Fruit fly (Drosophila melanogaster) whole organism, wandering third instar larva: ENCODE results near the gene GstZ2.
A peak's percentile ranks its signal among the peaks of the same experiment; 100 is the strongest.

ENCODE experiments used
- CG9705 ChIP-seq: fragments of 200-800 bp; sonication (Bioruptor generic); optimal IDR thresholded peaks from 2 replicates; lab custom pipeline; 2018; ENCODE audit warnings: missing biosample characterization, mild to moderate bottlenecking, missing genetic modification characterization
- CrebA ChIP-seq: fragments of 200-800 bp; sonication (Bioruptor generic); optimal IDR thresholded peaks from 2 replicates; lab custom pipeline; 2016; ENCODE audit warnings: missing biosample characterization, mild to moderate bottlenecking, missing genetic modification characterization, borderline replicate concordance
- Dfd ChIP-seq: fragments of >200 bp; optimal IDR thresholded peaks from 2 replicates; lab custom pipeline; 2017; ENCODE audit warnings: missing biosample characterization, missing genetic modification characterization
- Dif ChIP-seq: fragments of 200-275, 200-300 bp; sonication (Bioruptor generic); optimal IDR thresholded peaks from 2 replicates; lab custom pipeline; 2018; ENCODE audit warnings: missing biosample characterization, missing genetic modification characterization; ENCODE audit not compliant: partially characterized antibody
- GATAd ChIP-seq: sonication (Bioruptor generic); optimal IDR thresholded peaks from 2 replicates; lab custom pipeline; 2016; ENCODE audit warnings: missing biosample characterization, missing genetic modification characterization
- HLH106 ChIP-seq: fragments of 200-800 bp; optimal IDR thresholded peaks from 3 replicates; lab custom pipeline; 2019; ENCODE audit warnings: missing biosample characterization, mild to moderate bottlenecking, missing genetic modification characterization, moderate library complexity
- Hnf4 ChIP-seq: fragments of 200-800 bp; sonication (Bioruptor generic); optimal IDR thresholded peaks from 2 replicates; lab custom pipeline; 2016; ENCODE audit warnings: missing biosample characterization, mild to moderate bottlenecking, missing genetic modification characterization
- Hr78 ChIP-seq: fragments of >200 bp; optimal IDR thresholded peaks from 2 replicates; lab custom pipeline; 2017; ENCODE audit warnings: missing biosample characterization, missing genetic modification characterization
- Hr83 ChIP-seq: fragments of 200-300 bp; sonication (Bioruptor generic); optimal IDR thresholded peaks from 2 replicates; lab custom pipeline; 2016; ENCODE audit warnings: missing biosample characterization, mild to moderate bottlenecking, missing genetic modification characterization, moderate library complexity; ENCODE audit not compliant: poor library complexity, severe bottlenecking
- Jra ChIP-seq: sonication (Bioruptor generic); optimal IDR thresholded peaks from 2 replicates; lab custom pipeline; 2016; ENCODE audit warnings: missing biosample characterization, missing genetic modification characterization
- Mio ChIP-seq: sonication (Bioruptor generic); optimal IDR thresholded peaks from 2 replicates; lab custom pipeline; 2016; ENCODE audit warnings: missing biosample characterization, missing genetic modification characterization
- Myc ChIP-seq: fragments of >200 bp; optimal IDR thresholded peaks from 2 replicates; lab custom pipeline; 2017
- N ChIP-seq: fragments of >200 bp; optimal IDR thresholded peaks from 2 replicates; lab custom pipeline; 2018; ENCODE audit warnings: missing biosample characterization, missing external identifiers, missing genetic modification characterization
- OdsH ChIP-seq: fragments of 200-800 bp; sonication (Bioruptor generic); optimal IDR thresholded peaks from 2 replicates; lab custom pipeline; 2016; ENCODE audit warnings: missing biosample characterization, mild to moderate bottlenecking, missing genetic modification characterization
- Rel ChIP-seq, 2 experiments: fragments of 200-800 bp; sonication (Bioruptor generic) in 1 of 2; optimal IDR thresholded peaks; 2 replicates in 1 of 2; 3 replicates in 1 of 2; lab custom pipeline; 2016 to 2019; ENCODE audit warnings: mild to moderate bottlenecking in 2 of 2, missing biosample characterization in 2 of 2, missing genetic modification characterization in 2 of 2, moderate library complexity in 1 of 2
- Sp1 ChIP-seq: fragments of 200-800 bp; sonication (Bioruptor generic); optimal IDR thresholded peaks from 3 replicates; lab custom pipeline; 2019; ENCODE audit warnings: missing biosample characterization, mild to moderate bottlenecking, missing genetic modification characterization, moderate library complexity
- Vsx2 ChIP-seq: fragments of 200-300, 225-300 bp; sonication (Bioruptor generic); optimal IDR thresholded peaks from 2 replicates; lab custom pipeline; 2018; ENCODE audit warnings: missing biosample characterization, missing genetic modification characterization; ENCODE audit not compliant: partially characterized antibody
- br ChIP-seq: fragments of 200-800 bp; sonication (Bioruptor generic); optimal IDR thresholded peaks from 2 replicates; lab custom pipeline; 2016; ENCODE audit warnings: missing biosample characterization, missing genetic modification characterization
- brk ChIP-seq: fragments of 200-800 bp; sonication (Bioruptor generic); optimal IDR thresholded peaks from 2 replicates; lab custom pipeline; 2016; ENCODE audit warnings: missing biosample characterization, mild to moderate bottlenecking, missing genetic modification characterization
- dl ChIP-seq, 2 experiments: fragments of 175-275, 200-275 bp in 1 of 2; fragments of 200-275 bp in 1 of 2; sonication (Bioruptor generic); optimal IDR thresholded peaks; lab custom pipeline; 2018; ENCODE audit warnings: mild to moderate bottlenecking in 2 of 2, missing biosample characterization in 2 of 2, missing genetic modification characterization in 2 of 2, moderate library complexity in 2 of 2; ENCODE audit not compliant: partially characterized antibody in 2 of 2, insufficient read depth in 1 of 2
- dmrt93B ChIP-seq: fragments of 200-800 bp; sonication (Bioruptor generic); optimal IDR thresholded peaks from 2 replicates; lab custom pipeline; 2018; ENCODE audit warnings: missing biosample characterization, mild to moderate bottlenecking, missing genetic modification characterization
- dsf ChIP-seq: sonication (Bioruptor generic); optimal IDR thresholded peaks from 2 replicates; lab custom pipeline; 2016; ENCODE audit warnings: missing biosample characterization, missing genetic modification characterization, borderline replicate concordance
- ey ChIP-seq: fragments of 200-800 bp; sonication (Bioruptor generic); optimal IDR thresholded peaks from 2 replicates; lab custom pipeline; 2016; ENCODE audit warnings: missing biosample characterization, missing genetic modification characterization
- foxo ChIP-seq, 2 experiments: fragments of 200-800 bp; sonication (Bioruptor generic); optimal IDR thresholded peaks; 2 replicates in 1 of 2; 3 replicates in 1 of 2; lab custom pipeline; 2016 to 2017; ENCODE audit warnings: missing biosample characterization in 2 of 2, missing genetic modification characterization in 2 of 2
- fru ChIP-seq: fragments of 200-800 bp; sonication (Bioruptor generic); optimal IDR thresholded peaks from 3 replicates; lab custom pipeline; 2016; ENCODE audit warnings: missing biosample characterization, mild to moderate bottlenecking, missing genetic modification characterization
- jim ChIP-seq: fragments of 175-275, 200-325 bp; sonication (Bioruptor generic); optimal IDR thresholded peaks from 2 replicates; lab custom pipeline; 2016; ENCODE audit warnings: missing biosample characterization, mild to moderate bottlenecking, missing genetic modification characterization
- lola ChIP-seq: fragments of >200 bp; optimal IDR thresholded peaks from 2 replicates; lab custom pipeline; 2017; ENCODE audit warnings: missing biosample characterization, missing genetic modification characterization
- pan ChIP-seq: fragments of >200 bp; optimal IDR thresholded peaks from 2 replicates; lab custom pipeline; 2017
- psq ChIP-seq: fragments of 200-800 bp; sonication (Bioruptor generic); optimal IDR thresholded peaks from 3 replicates; lab custom pipeline; 2017; ENCODE audit warnings: missing biosample characterization, mild to moderate bottlenecking, missing genetic modification characterization, moderate library complexity
- sage ChIP-seq: fragments of 200-800 bp; sonication (Bioruptor generic); optimal IDR thresholded peaks from 2 replicates; lab custom pipeline; 2016; ENCODE audit warnings: missing biosample characterization, mild to moderate bottlenecking, missing genetic modification characterization
- sv ChIP-seq: fragments of 200-800 bp; sonication (Bioruptor generic); optimal IDR thresholded peaks from 3 replicates; lab custom pipeline; 2016; ENCODE audit warnings: missing biosample characterization, missing genetic modification characterization
- tai ChIP-seq: sonication (Bioruptor generic); optimal IDR thresholded peaks from 2 replicates; lab custom pipeline; 2016; ENCODE audit warnings: missing biosample characterization, missing genetic modification characterization
- usp ChIP-seq: fragments of >200 bp; optimal IDR thresholded peaks from 2 replicates; lab custom pipeline; 2017; ENCODE audit warnings: missing biosample characterization, missing genetic modification characterization
- woc ChIP-seq: sonication (Bioruptor generic); optimal IDR thresholded peaks from 2 replicates; lab custom pipeline; 2016; ENCODE audit warnings: missing biosample characterization, mild to moderate bottlenecking, missing genetic modification characterization

Gene GstZ2

dm6 chr3R:9427328-9427727, 33.1 kb downstream of the GstZ2 start:
- TF ChIP-seq usp (GFP tag; lab: Kevin White, UChicago) (no peak), CrebA (GFP tag; lab: Kevin White, UChicago) (no peak), br (GFP tag; lab: Kevin White, UChicago) (no peak), CG9705 (GFP tag; lab: Kevin White, UChicago) (no peak), OdsH (GFP tag; lab: Kevin White, UChicago) (no peak), Vsx2 (GFP tag; lab: Kevin White, UChicago) (no peak), dmrt93B (GFP tag; lab: Kevin White, UChicago) (no peak), ey (GFP tag; lab: Kevin White, UChicago) (no peak), Hr83 (GFP tag; lab: Kevin White, UChicago) (no peak), lola (no peak), dl (GFP tag; optimal IDR thresholded peaks at IDR 0.05; lab: Kevin White, UChicago; ENCODE audit: insufficient read depth in 1 of 2, partially characterized antibody in 2 of 2) (no peak), Mio (no peak), HLH106 (tag; lab: Kevin White, UChicago) (no peak), Hnf4 (GFP tag; lab: Kevin White, UChicago) (no peak)

dm6 chr3R:9424061-9424665, 36.3 kb downstream of the GstZ2 start:
- TF ChIP-seq usp (GFP tag; lab: Kevin White, UChicago): no peak
- TF ChIP-seq Dfd (GFP tag; lab: Kevin White, UChicago): no peak
- TF ChIP-seq Rel (GFP tag; optimal IDR thresholded peaks at IDR 0.05; lab: Kevin White, UChicago): no peak
- TF ChIP-seq Rel (tag; optimal IDR thresholded peaks at IDR 0.05; lab: Kevin White, UChicago): peak; percentile 31
- TF ChIP-seq Dif (GFP tag; lab: Kevin White, UChicago): no peak
- no peak for TF ChIP-seq Jra
- TF ChIP-seq brk (GFP tag; lab: Kevin White, UChicago): no peak

DNA sequence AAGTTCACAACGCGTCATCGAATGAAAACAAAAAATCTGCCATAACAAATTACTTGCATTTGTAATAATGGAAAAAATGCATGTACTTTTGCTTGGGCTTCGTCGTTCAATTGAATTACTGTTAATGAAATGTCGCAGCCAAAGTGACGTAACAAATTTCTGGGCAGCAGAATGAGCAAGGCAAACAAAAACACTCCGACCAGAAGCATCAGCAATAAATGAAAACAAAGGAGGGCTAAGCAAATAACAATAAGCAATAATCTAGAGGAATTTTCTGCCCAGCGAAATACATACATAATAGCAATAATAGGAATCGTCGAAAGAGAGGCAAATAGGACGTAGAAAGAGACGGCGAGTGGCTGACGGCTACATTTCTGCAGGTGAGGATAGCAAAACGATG, 38.1 kb downstream of the GstZ2 start:
- TF ChIP-seq Hr78 (no peak), psq (no peak), HLH106 (tag; lab: Kevin White, UChicago) (no peak), sage (GFP tag; lab: Kevin White, UChicago) (no peak), CG9705 (GFP tag; lab: Kevin White, UChicago) (no peak), N (no peak), dsf (GFP tag; lab: Kevin White, UChicago) (no peak), Myc (lab: Kevin White, UChicago) (no peak), Dfd (GFP tag; lab: Kevin White, UChicago) (no peak), Sp1 (GFP tag; lab: Kevin White, UChicago) (no peak), OdsH (GFP tag; lab: Kevin White, UChicago) (no peak), Dif (GFP tag; lab: Kevin White, UChicago) (no peak), usp (GFP tag; lab: Kevin White, UChicago) (no peak), Jra (no peak), tai (GFP tag; lab: Kevin White, UChicago) (no peak), CrebA (GFP tag; lab: Kevin White, UChicago) (no peak), GATAd (no peak), brk (GFP tag; lab: Kevin White, UChicago) (no peak)

DNA sequence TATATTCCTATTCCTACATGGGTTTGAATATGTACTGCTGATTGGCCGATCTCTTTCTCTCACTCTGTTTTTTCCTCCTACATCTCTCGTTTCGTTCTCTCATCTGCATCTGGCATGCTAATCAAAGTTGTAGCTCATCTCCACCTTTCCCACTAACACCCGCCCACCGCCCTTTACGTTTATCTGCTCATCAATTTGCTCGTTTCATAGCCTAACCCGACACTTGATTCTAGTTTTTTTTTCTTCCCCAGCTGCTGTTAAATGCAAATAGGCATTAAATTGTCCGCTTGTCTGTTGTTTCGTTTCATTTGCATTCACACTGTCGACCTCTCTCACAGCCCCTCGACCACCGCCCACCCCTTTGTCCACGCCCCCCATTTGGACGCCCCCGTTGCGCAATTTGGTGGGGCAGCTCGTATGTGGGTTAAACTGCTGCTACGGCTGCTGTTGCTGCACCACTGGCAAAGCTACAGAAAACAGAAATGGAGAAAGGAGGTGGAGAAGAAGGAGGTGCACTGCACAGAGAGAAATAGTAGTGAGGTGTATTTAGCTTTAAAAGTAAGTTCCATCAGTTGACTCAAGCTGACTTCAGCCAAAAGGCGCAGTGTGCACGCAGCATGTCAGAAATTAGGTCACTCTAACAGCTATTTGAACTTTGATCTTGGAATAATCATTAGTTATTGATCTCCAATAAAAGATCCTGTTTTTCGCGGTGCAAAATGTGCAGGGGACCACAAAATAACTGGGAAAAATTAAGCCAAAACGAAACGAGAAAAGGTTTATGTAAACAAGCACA, 39.8 kb downstream of the GstZ2 start:
- TF ChIP-seq psq (peak; percentile 2), CrebA (GFP tag; lab: Kevin White, UChicago) (no peak), GATAd (no peak), foxo (GFP tag; optimal IDR thresholded peaks at IDR 0.05; lab: Kevin White, UChicago) (peak in 1 of 2 experiments; percentile 19)

dm6 chr3R:9419300-9419652, 41.2 kb downstream of the GstZ2 start:
- TF ChIP-seq Vsx2 (GFP tag; lab: Kevin White, UChicago) (peak; percentile 93), Hnf4 (GFP tag; lab: Kevin White, UChicago) (no peak), pan (lab: Kevin White, UChicago) (no peak), sv (GFP tag; lab: Kevin White, UChicago) (no peak), Sp1 (GFP tag; lab: Kevin White, UChicago) (no peak), Rel (GFP tag; optimal IDR thresholded peaks at IDR 0.05; lab: Kevin White, UChicago) (peak; percentile 63), Rel (tag; optimal IDR thresholded peaks at IDR 0.05; lab: Kevin White, UChicago) (no peak), CG9705 (GFP tag; lab: Kevin White, UChicago) (no peak), Dif (GFP tag; lab: Kevin White, UChicago) (peak; percentile 99), sage (GFP tag; lab: Kevin White, UChicago) (peak; percentile 59), Hr83 (GFP tag; lab: Kevin White, UChicago) (peak; percentile 66), Jra (no peak), Myc (lab: Kevin White, UChicago) (no peak), lola (no peak), woc (no peak), Hr78 (no peak), dsf (GFP tag; lab: Kevin White, UChicago) (no peak), OdsH (GFP tag; lab: Kevin White, UChicago) (no peak), tai (GFP tag; lab: Kevin White, UChicago) (no peak), jim (GFP tag; lab: Kevin White, UChicago) (no peak), ey (GFP tag; lab: Kevin White, UChicago) (no peak), foxo (GFP tag; optimal IDR thresholded peaks at IDR 0.05; lab: Kevin White, UChicago) (no peak), dl (GFP tag; optimal IDR thresholded peaks at IDR 0.05; lab: Kevin White, UChicago; ENCODE audit: insufficient read depth in 1 of 2, partially characterized antibody in 2 of 2) (peak; percentile 95 to 98), N (no peak), usp (GFP tag; lab: Kevin White, UChicago) (no peak), fru (no peak)
